Fruit fly (Drosophila melanogaster): ENCODE data around the gene ovm.
A peak's percentile ranks its signal among the peaks of the same experiment; 100 is the strongest.

DNA sequence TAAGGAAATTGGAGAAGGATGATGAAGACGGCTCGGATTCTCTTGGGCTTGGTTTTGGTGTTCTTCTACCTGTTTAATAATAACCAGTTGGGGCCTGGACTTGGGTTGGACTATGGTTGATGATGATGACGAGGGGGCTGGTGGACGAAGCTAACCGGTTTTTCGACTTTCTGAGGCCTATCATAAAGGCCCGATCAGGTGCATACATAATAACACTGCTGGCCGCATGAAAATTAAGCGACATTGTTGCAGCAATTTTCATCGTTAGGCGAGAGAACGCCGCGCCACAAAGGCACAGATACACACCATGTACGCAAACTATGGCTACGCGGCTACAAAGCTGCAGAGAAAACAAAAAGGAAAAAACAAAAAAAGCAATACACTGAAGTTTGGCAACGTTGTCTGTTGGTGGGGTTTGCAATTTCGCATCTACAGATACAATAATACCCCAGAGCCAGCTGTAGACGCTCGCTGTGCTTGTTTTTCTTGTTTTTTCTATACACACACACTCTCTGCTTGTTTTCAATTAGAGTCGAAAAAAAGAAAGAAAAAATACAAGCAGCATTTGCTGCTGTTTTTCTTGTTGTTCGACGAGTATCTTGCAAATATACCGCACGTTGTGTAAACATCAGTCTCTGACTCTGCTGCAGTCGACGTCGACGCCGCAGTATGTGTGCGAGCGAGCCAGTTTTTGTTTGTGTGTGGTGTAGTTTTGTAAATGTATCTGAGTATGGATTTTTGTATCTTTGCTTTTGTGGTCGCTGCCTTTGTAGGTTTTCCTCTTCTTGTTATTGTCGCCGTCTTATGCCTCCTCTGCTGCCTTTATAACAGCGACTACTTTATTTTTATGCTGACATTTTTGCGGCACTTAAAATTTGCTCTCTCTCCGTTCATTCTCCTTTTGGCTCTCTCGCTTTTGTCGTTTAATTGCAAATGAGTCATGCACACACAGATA lies 25.6 kb upstream of the ovm start:
- TF ChIP-seq EcR (GFP tag; optimal IDR thresholded peaks at IDR 0.05): peak; percentile 82
- peak; percentile 99 for TF ChIP-seq gl (tag; optimal IDR thresholded peaks at IDR 0.05)
- TF ChIP-seq CG17806 (tag; optimal IDR thresholded peaks at IDR 0.05): peak; percentile 90
